Worm (Caenorhabditis elegans) whole organism, young adult: ENCODE data around the gene M176.4.

Source experiments
- ceh-40 ChIP-seq: fragments of 200-800 bp; sonication (Bioruptor generic); IDR thresholded peaks from 2 replicates; pipeline ENCODE4 v1.3.6; 2022; ENCODE audit warnings: missing genetic modification characterization, missing compliant biosample characterization
- nfya-2 ChIP-seq: fragments of 200-800 bp; sonication (Bioruptor generic); IDR thresholded peaks from 2 replicates; pipeline ENCODE4 v1.3.6; 2022; ENCODE audit warnings: missing genetic modification reagents, missing genetic modification characterization, missing compliant biosample characterization

ce11 chrII:9468414-9468813 lies 50.2 kb downstream of the M176.4 start, which contains the start of gene chil-23:
- no peak for TF ChIP-seq nfya-2 (GFP tag; lab: Robert Waterston, UW)
- TF ChIP-seq ceh-40 (GFP tag; lab: Robert Waterston, UW), result no peak
